Fruit fly (Drosophila melanogaster): ENCODE data around the gene Ack.

Ack gene

dm6 chr3L:4070996-4071379 lies 37.0 kb upstream of the Ack start (continued):
- TF ChIP-seq CG7368 (GFP tag; optimal IDR thresholded peaks at IDR 0.05) (peak; percentile 83), esn (GFP tag; optimal IDR thresholded peaks at IDR 0.05) (no peak), CG16779 (tag; optimal IDR thresholded peaks at IDR 0.05) (no peak), CG34406 (GFP tag; optimal IDR thresholded peaks at IDR 0.05) (peak; percentile 57), CG3032 (tag; optimal IDR thresholded peaks at IDR 0.05) (peak; percentile 91), CG3919 (GFP tag; optimal IDR thresholded peaks at IDR 0.05) (peak; percentile 88), vri (GFP tag; optimal IDR thresholded peaks at IDR 0.05) (no peak), CG10631 (GFP tag; optimal IDR thresholded peaks at IDR 0.05) (peak; percentile 86), CG11762 (GFP tag; optimal IDR thresholded peaks at IDR 0.05; ENCODE audit: insufficient read depth) (peak; percentile 85), Lpt (GFP tag; optimal IDR thresholded peaks at IDR 0.05) (peak; percentile 56), Met (GFP tag; optimal IDR thresholded peaks at IDR 0.05) (peak; percentile 65), Ets96B (tag; optimal IDR thresholded peaks at IDR 0.05) (peak; percentile 94), CG31627 (GFP tag; optimal IDR thresholded peaks at IDR 0.05) (peak; percentile 76), CG6854 (GFP tag; optimal IDR thresholded peaks at IDR 0.05) (no peak), CG15336 (GFP tag; IDR thresholded peaks at IDR 0.05) (peak; percentile 90), cyc (GFP tag; optimal IDR thresholded peaks at IDR 0.05) (peak; percentile 86), CG8319 (GFP tag; optimal IDR thresholded peaks at IDR 0.05) (peak; percentile 40), Eip93F (GFP tag; optimal IDR thresholded peaks at IDR 0.05) (no peak), lz (GFP tag; optimal IDR thresholded peaks at IDR 0.05) (peak; percentile 38), net (GFP tag; optimal IDR thresholded peaks at IDR 0.05) (no peak), Sox102F (GFP tag; optimal IDR thresholded peaks at IDR 0.05) (peak; percentile 72)

dm6 chr3L:4071561-4072049 lies 36.4 kb upstream of the Ack start, which contains the start of gene wit:
TSS of gene wit (minus strand) at chr3L:4071717.
- TF ChIP-seq CG10669 (GFP tag; optimal IDR thresholded peaks at IDR 0.05) (no peak), acj6 (GFP tag; optimal IDR thresholded peaks at IDR 0.05) (no peak), CG4318 (GFP tag; optimal IDR thresholded peaks at IDR 0.05) (no peak), pdm3 (GFP tag; optimal IDR thresholded peaks at IDR 0.05) (peak; percentile 40), CG6808 (GFP tag; optimal IDR thresholded peaks at IDR 0.05) (no peak), Sox102F (GFP tag; optimal IDR thresholded peaks at IDR 0.05) (peak; percentile 80), ss (GFP tag; optimal IDR thresholded peaks at IDR 0.05) (peak; percentile 35 to 43), esn (GFP tag; optimal IDR thresholded peaks at IDR 0.05) (peak; percentile 38), Smox (GFP tag; optimal IDR thresholded peaks at IDR 0.05) (peak; percentile 31), eg (GFP tag; IDR thresholded peaks at IDR 0.05) (peak; percentile 65; the same call in 2 of the 3 replicates), Met (GFP tag; optimal IDR thresholded peaks at IDR 0.05) (peak; percentile 45), CG3919 (GFP tag; optimal IDR thresholded peaks at IDR 0.05) (peak; percentile 63), CG7368 (GFP tag; optimal IDR thresholded peaks at IDR 0.05) (no peak), topi (GFP tag; optimal IDR thresholded peaks at IDR 0.05) (peak; percentile 10), Ets21C (GFP tag; optimal IDR thresholded peaks at IDR 0.05) (no peak), achi (GFP tag; optimal IDR thresholded peaks at IDR 0.05) (peak; percentile 24), Eip78C (GFP tag) (peak; percentile 75), CG8119 (GFP tag; IDR thresholded peaks at IDR 0.05) (peak; percentile 67), Hr38 (GFP tag; optimal IDR thresholded peaks at IDR 0.05) (no peak), CG11294 (GFP tag; IDR thresholded peaks at IDR 0.05) (no peak), CG16779 (tag; optimal IDR thresholded peaks at IDR 0.05) (peak; percentile 52), Hr4 (GFP tag; optimal IDR thresholded peaks at IDR 0.05) (peak; percentile 56), net (GFP tag; optimal IDR thresholded peaks at IDR 0.05) (peak; percentile 38), CG10631 (GFP tag; optimal IDR thresholded peaks at IDR 0.05) (no peak), fd59A (GFP tag; optimal IDR thresholded peaks at IDR 0.05) (no peak), CG6276 (GFP tag; optimal IDR thresholded peaks at IDR 0.05) (peak; percentile 58), Blimp-1 (GFP tag; optimal IDR thresholded peaks at IDR 0.05) (no peak), spab (GFP tag; optimal IDR thresholded peaks at IDR 0.05) (no peak), CG6792 (GFP tag; optimal IDR thresholded peaks at IDR 0.05) (peak; percentile 11), cyc (GFP tag; optimal IDR thresholded peaks at IDR 0.05) (no peak), CG8632 (GFP tag; optimal IDR thresholded peaks at IDR 0.05) (no peak), CG34406 (GFP tag; optimal IDR thresholded peaks at IDR 0.05) (peak; percentile 13), OdsH (GFP tag; optimal IDR thresholded peaks at IDR 0.05) (peak; percentile 5), CG15336 (GFP tag; IDR thresholded peaks at IDR 0.05) (peak; percentile 69; the same call in 1 of the 2 replicates), salr (GFP tag; optimal IDR thresholded peaks at IDR 0.05) (no peak), Gug (GFP tag; IDR thresholded peaks at IDR 0.05) (no peak), fd85E (GFP tag; optimal IDR thresholded peaks at IDR 0.05) (no peak), svp (GFP tag) (peak; percentile 85), CG9139 (GFP tag; optimal IDR thresholded peaks at IDR 0.05) (peak; percentile 52)
